Worm (Caenorhabditis elegans): Measurements from ENCODE around the gene lgc-53.
A peak's percentile ranks its signal among the peaks of the same experiment; 100 is the strongest.

The lgc-53 gene

DNA sequence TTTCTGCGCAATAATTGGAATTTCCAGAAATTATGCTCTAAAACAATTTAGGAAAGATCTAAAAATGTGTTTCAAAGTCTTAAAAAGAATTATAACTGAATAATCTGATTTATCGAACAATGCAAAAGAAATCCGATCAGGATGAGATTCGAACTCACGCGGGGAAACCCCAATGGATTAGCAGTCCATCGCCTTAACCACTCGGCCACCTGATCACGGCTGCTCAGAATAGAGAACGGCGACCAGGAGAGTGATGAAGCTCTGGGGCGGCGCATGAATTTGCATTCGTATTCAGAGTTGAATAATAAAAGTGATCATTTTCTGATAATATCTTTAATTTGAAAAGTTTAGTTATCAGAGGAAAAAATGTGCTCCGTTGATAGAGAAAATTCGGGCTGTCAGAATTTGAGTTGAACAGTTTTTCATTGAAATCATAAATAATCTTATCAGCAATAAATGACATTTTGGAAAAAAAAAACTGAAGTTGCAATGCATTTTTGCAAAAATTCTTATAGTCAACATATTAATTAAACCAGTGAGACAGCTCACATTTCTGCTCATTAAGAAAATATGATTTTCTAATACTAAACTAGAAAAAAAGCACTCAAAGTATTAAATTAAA, 21.5 kb upstream of the lgc-53 start:
- TF ChIP-seq Y56A3A.18 (GFP tag; IDR thresholded peaks at IDR 0.05) (no peak), B0261.1 (tag; optimal IDR thresholded peaks at IDR 0.05) (peak; percentile 75), let-607 (tag; optimal IDR thresholded peaks at IDR 0.05) (no peak), die-1 (tag; optimal IDR thresholded peaks at IDR 0.05) (peak; percentile 20), hmg-1.2 (GFP tag; IDR thresholded peaks at IDR 0.05) (peak; percentile 57), dox-1 (GFP tag; IDR thresholded peaks at IDR 0.05) (0 out of 2 replicates have a peak, but pooled peaks have one; percentile 33), F52B5.7 (tag; optimal IDR thresholded peaks at IDR 0.05) (no peak), pbrm-1 (GFP tag; IDR thresholded peaks at IDR 0.05) (0 out of 2 replicates have a peak, but pooled peaks have one; percentile 50), ztf-18 (tag; optimal IDR thresholded peaks at IDR 0.05) (peak; percentile 18), ceh-40 (GFP tag; IDR thresholded peaks at IDR 0.05) (no peak), tbp1 (GFP tag; optimal IDR thresholded peaks at IDR 0.05) (peak; percentile 89), Y79H2A.3 (GFP tag; conservative IDR thresholded peaks at IDR 0.05) (0 out of 2 replicates have a peak, but pooled peaks have one; percentile 43), unc-62 (GFP tag; optimal IDR thresholded peaks at IDR 0.05) (no peak), rpc-1 (optimal IDR thresholded peaks at IDR 0.05) (peak; percentile 56), rpc-1 (tag; optimal IDR thresholded peaks at IDR 0.05) (peak; percentile 80), nfyb-1 (GFP tag; IDR thresholded peaks at IDR 0.05) (peak; percentile 58; the same call in 1 of the 2 replicates), him-1 (tag; optimal IDR thresholded peaks at IDR 0.05) (peak; percentile 59), ccch-3 (GFP tag; optimal IDR thresholded peaks at IDR 0.05) (no peak), egl-44 (GFP tag; IDR thresholded peaks at IDR 0.05) (0 out of 2 replicates have a peak, but pooled peaks have one; percentile 39), nhr-80 (tag; optimal IDR thresholded peaks at IDR 0.05) (peak; percentile 51), somi-1 (GFP tag; optimal IDR thresholded peaks at IDR 0.05) (peak; percentile 39), snpc-1.3 (tag; optimal IDR thresholded peaks at IDR 0.05; ENCODE audit: insufficient read depth) (peak; percentile 59), snpc-4 (GFP tag; optimal IDR thresholded peaks at IDR 0.05) (peak; percentile 40), snpc-4 (tag; optimal IDR thresholded peaks at IDR 0.05) (peak in 1 of 4 experiments; percentile 62), lin-26 (GFP tag; IDR thresholded peaks at IDR 0.05) (peak; percentile 62)

DNA sequence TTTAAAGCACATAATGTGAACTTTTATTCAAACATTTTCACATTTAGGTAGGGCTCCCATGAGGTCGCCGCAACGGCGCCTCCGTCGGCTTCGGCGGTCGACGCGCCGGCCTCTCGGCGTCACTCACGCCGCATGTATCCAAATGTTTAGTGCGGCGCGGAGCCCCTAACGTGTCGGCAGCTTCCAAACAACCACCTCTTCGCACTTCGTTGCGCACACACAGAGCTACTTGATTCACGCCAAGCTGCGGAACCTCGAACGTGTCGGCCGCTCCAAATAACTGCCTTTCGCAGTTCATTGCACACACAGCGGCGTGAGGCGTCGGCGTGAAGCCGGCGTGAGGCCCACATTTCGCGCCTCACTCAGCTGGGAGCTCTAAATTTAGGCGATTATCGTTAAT, 20.4 kb upstream of the lgc-53 start, which contains the start of gene F22H10.6:
TSS of gene F22H10.6 (minus strand) at position 292 of the 400 bp plus-strand sequence.
- 0 out of 2 replicates have a peak, but pooled peaks have one; percentile 31 for TF ChIP-seq nhr-120 (GFP tag; IDR thresholded peaks at IDR 0.05)
- no peak for TF ChIP-seq tlf-1 (GFP tag; optimal IDR thresholded peaks at IDR 0.05)
- TF ChIP-seq C17E4.6 (GFP tag; IDR thresholded peaks at IDR 0.05), result no peak
- peak; percentile 80 for TF ChIP-seq zfh-2 (GFP tag; conservative IDR thresholded peaks at IDR 0.05)
- 0 out of 2 replicates have a peak, but pooled peaks have one; percentile 4 for TF ChIP-seq madf-8 (GFP tag; conservative IDR thresholded peaks at IDR 0.05)
- no peak for TF ChIP-seq snpc-4 (GFP tag; optimal IDR thresholded peaks at IDR 0.05)
- TF ChIP-seq snpc-4 (tag; optimal IDR thresholded peaks at IDR 0.05), result peak in 2 of 4 experiments; percentile 49 to 72
- TF ChIP-seq egrh-3 (GFP tag; IDR thresholded peaks at IDR 0.05), result peak; percentile 16; the same call in 1 of the 2 replicates
- TF ChIP-seq snpc-1.1 (tag; optimal IDR thresholded peaks at IDR 0.05; ENCODE audit: insufficient read depth), result no peak

DNA sequence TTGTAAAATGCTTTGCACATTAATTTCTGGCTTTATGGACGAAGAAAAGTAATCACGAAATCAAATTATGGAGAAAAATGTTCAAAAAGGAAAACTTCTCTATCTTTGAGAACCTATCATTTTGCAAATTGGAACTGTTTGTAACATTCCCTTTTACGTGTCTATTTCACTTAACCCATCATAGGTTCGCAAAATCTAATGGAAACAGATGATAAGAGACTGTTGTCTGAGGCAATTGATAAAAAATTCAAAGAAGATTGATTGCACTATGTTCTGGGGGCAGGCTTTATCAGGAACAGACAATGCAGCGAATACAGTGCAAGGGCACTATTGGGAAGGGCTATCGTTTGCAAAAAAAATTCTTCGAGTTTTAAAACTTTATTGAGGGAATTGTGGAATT, 16.3 kb upstream of the lgc-53 start:
- TF ChIP-seq F37B4.10 (GFP tag; IDR thresholded peaks at IDR 0.05) (no peak), T07F8.4 (tag; optimal IDR thresholded peaks at IDR 0.05) (no peak), sptf-2 (GFP tag; optimal IDR thresholded peaks at IDR 0.05) (no peak), ztf-22 (GFP tag; optimal IDR thresholded peaks at IDR 0.05) (no peak), lin-40 (tag; optimal IDR thresholded peaks at IDR 0.05) (no peak), lir-1 (GFP tag; conservative IDR thresholded peaks at IDR 0.05) (no peak), gei-17 (GFP tag; optimal IDR thresholded peaks at IDR 0.05) (peak; percentile 68), hmg-1.2 (GFP tag; IDR thresholded peaks at IDR 0.05) (no peak), ztf-6 (GFP tag; IDR thresholded peaks at IDR 0.05) (no peak), lag-1 (GFP tag; IDR thresholded peaks at IDR 0.05) (no peak), ztf-26 (tag; optimal IDR thresholded peaks at IDR 0.05) (no peak), Y53F4B.3 (GFP tag; IDR thresholded peaks at IDR 0.05) (no peak), egl-18 (GFP tag; IDR thresholded peaks at IDR 0.05) (no peak), hmg-20 (GFP tag; IDR thresholded peaks at IDR 0.05) (no peak), ceh-58 (GFP tag; IDR thresholded peaks at IDR 0.05) (no peak), ceh-91 (GFP tag; IDR thresholded peaks at IDR 0.05) (no peak)

Data from whole organism, young adult.